Worm (Caenorhabditis elegans): ENCODE results near the gene gpa-3.

DNA sequence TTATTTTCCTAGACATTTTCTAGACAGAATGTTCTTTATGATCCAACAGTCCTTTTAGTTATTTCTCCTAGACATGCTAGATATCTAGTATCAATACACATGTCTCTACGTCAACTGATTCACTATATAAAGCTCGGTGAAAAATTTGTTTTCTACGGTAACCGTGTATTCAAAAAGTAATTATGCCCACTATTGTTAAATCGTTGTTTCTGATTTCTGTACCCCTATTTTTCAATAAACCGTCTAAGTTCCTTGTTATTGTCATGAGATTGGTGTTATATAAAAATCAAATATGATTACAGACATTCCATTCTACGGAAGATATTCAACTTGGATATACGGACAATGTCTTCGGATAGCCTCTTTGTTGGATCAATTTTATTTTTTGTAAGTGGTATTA, 6.6 kb downstream of the gpa-3 start, which contains the start of gene srx-46:
- TF ChIP-seq egl-27 (tag; optimal IDR thresholded peaks at IDR 0.05): no peak
- no peak for TF ChIP-seq lin-13 (GFP tag; optimal IDR thresholded peaks at IDR 0.05)

Data from whole organism, L2 larva.